Worm (Caenorhabditis elegans) whole organism, L1 larva: ENCODE measurements around the gene vhp-1.

Experiments used
- C04F5.9 ChIP-seq: sonication (generic microtip); optimal IDR thresholded peaks from 2 replicates; lab custom pipeline; 2016; ENCODE audit warnings: missing genetic modification characterization, missing compliant biosample characterization
- C16A3.4 ChIP-seq: fragments of 150-350 bp; optimal IDR thresholded peaks from 2 replicates; lab custom pipeline; 2014; ENCODE audit warnings: missing biosample characterization, missing genetic modification characterization
- aha-1 ChIP-seq: fragments of 150-350 bp; optimal IDR thresholded peaks from 2 replicates; lab custom pipeline; 2014; ENCODE audit warnings: missing biosample characterization, missing genetic modification characterization
- aly-2 ChIP-seq: fragments of 150-350 bp; optimal IDR thresholded peaks from 2 replicates; lab custom pipeline; 2014; ENCODE audit warnings: missing biosample characterization, missing genetic modification characterization
- blmp-1 ChIP-seq: fragments of 150-350 bp; optimal IDR thresholded peaks from 2 replicates; lab custom pipeline; 2014; ENCODE audit warnings: missing biosample characterization, missing genetic modification characterization
- ceh-88 ChIP-seq: fragments of 200-800 bp; sonication (Bioruptor generic); IDR thresholded peaks from 2 replicates; pipeline ENCODE4 v1.3.6; 2022; ENCODE audit warnings: missing genetic modification characterization, missing compliant biosample characterization
- ces-1 ChIP-seq: fragments of 150-350 bp; optimal IDR thresholded peaks from 2 replicates; lab custom pipeline; 2014; ENCODE audit warnings: missing biosample characterization, missing genetic modification reagents, missing genetic modification characterization
- dpl-1 ChIP-seq, 3 experiments: fragments of 150-350 bp in 2 of 3; sonication (generic microtip) in 1 of 3; optimal IDR thresholded peaks; 2 replicates each; lab custom pipeline; 2014 to 2017; ENCODE audit warnings: missing biosample characterization in 3 of 3, missing genetic modification characterization in 3 of 3, missing genetic modification reagents in 3 of 3
- dsc-1 ChIP-seq: sonication (generic microtip); optimal IDR thresholded peaks from 2 replicates; lab custom pipeline; 2016; ENCODE audit warnings: mild to moderate bottlenecking, missing genetic modification characterization, missing compliant biosample characterization
- efl-1 ChIP-seq, 4 experiments: fragments of 150-350 bp; optimal IDR thresholded peaks in 3 of 4; peaks in 1 of 4; 1 replicate in 1 of 4; 2 replicates in 3 of 4; lab custom pipeline; 2014; ENCODE audit warnings: missing biosample characterization in 2 of 4, missing genetic modification characterization in 2 of 4, missing genetic modification reagents in 2 of 4
- egl-13 ChIP-seq: sonication (generic microtip); optimal IDR thresholded peaks from 2 replicates; lab custom pipeline; 2016; ENCODE audit warnings: missing genotype, missing genetic modification reagents, missing genetic modification characterization, missing compliant biosample characterization
- elt-2 ChIP-seq: sonication (generic microtip); optimal IDR thresholded peaks from 2 replicates; lab custom pipeline; 2016; ENCODE audit warnings: missing genetic modification characterization, mild to moderate bottlenecking, inconsistent platforms, missing compliant biosample characterization, missing genetic modification reagents
- fkh-10 ChIP-seq: sonication (generic microtip); optimal IDR thresholded peaks from 2 replicates; lab custom pipeline; 2017; ENCODE audit warnings: missing biosample characterization, missing genetic modification reagents, missing genetic modification characterization
- fkh-4 ChIP-seq: sonication (generic microtip); optimal IDR thresholded peaks from 2 replicates; lab custom pipeline; 2016; ENCODE audit warnings: missing compliant biosample characterization, missing genetic modification characterization, borderline replicate concordance
- fkh-8 ChIP-seq: sonication (generic microtip); optimal IDR thresholded peaks from 2 replicates; lab custom pipeline; 2016; ENCODE audit warnings: mild to moderate bottlenecking, missing genetic modification characterization, missing compliant biosample characterization
- fos-1 ChIP-seq: fragments of 150-350 bp; optimal IDR thresholded peaks from 2 replicates; lab custom pipeline; 2014; ENCODE audit warnings: missing biosample characterization, missing genetic modification characterization
- grh-1 ChIP-seq: fragments of 200-800 bp; sonication (Bioruptor generic); IDR thresholded peaks from 2 replicates; pipeline ENCODE4 v1.3.6; 2022; ENCODE audit warnings: missing genetic modification reagents, missing genetic modification characterization, missing compliant biosample characterization
- hlh-4 ChIP-seq: sonication (generic microtip); optimal IDR thresholded peaks from 2 replicates; lab custom pipeline; 2016; ENCODE audit warnings: mild to moderate bottlenecking, missing genetic modification characterization, missing compliant biosample characterization
- hpl-2 ChIP-seq: fragments of 150-350 bp; optimal IDR thresholded peaks from 2 replicates; lab custom pipeline; 2014; ENCODE audit warnings: missing biosample characterization, missing genetic modification reagents, missing genetic modification characterization
- irx-1 ChIP-seq: sonication (generic microtip); optimal IDR thresholded peaks from 2 replicates; lab custom pipeline; 2016; ENCODE audit warnings: missing genetic modification characterization, missing compliant biosample characterization
- isw-1 ChIP-seq: fragments of 200-800 bp; sonication (Bioruptor generic); IDR thresholded peaks from 2 replicates; pipeline ENCODE4 v1.3.6; 2022; ENCODE audit warnings: missing genetic modification characterization, missing compliant biosample characterization
- jun-1 ChIP-seq: fragments of 150-350 bp; optimal IDR thresholded peaks from 2 replicates; lab custom pipeline; 2014; ENCODE audit warnings: missing biosample characterization, missing genetic modification reagents, missing genetic modification characterization
- lin-13 ChIP-seq: fragments of 150-350 bp; optimal IDR thresholded peaks from 2 replicates; lab custom pipeline; 2014; ENCODE audit warnings: missing biosample characterization, missing genetic modification reagents, missing genetic modification characterization
- lin-14 ChIP-seq: fragments of 200-800 bp; sonication (Bioruptor generic); optimal IDR thresholded peaks from 2 replicates; lab custom pipeline; 2018; ENCODE audit warnings: mild to moderate bottlenecking, missing genetic modification characterization, moderate library complexity, missing compliant biosample characterization
- lin-15B ChIP-seq: fragments of 150-350 bp; sonication (generic microtip); optimal IDR thresholded peaks from 3 replicates; lab custom pipeline; 2014; ENCODE audit warnings: missing biosample characterization, missing genetic modification characterization
- lsy-2 ChIP-seq, 2 experiments: fragments of 150-350 bp; optimal IDR thresholded peaks; 2 replicates each; lab custom pipeline; 2014; ENCODE audit warnings: missing biosample characterization in 2 of 2, missing genetic modification characterization in 2 of 2
- mdl-1 ChIP-seq, 2 experiments: fragments of 150-350 bp; optimal IDR thresholded peaks; 2 replicates each; lab custom pipeline; 2014 to 2017; ENCODE audit warnings: missing biosample characterization in 2 of 2, missing genetic modification characterization in 2 of 2, inconsistent platforms in 1 of 2
- mef-2 ChIP-seq: fragments of 150-350 bp; optimal IDR thresholded peaks from 2 replicates; lab custom pipeline; 2014; ENCODE audit warnings: missing biosample characterization, missing genetic modification characterization
- mep-1 ChIP-seq: fragments of 150-350 bp; optimal IDR thresholded peaks from 2 replicates; lab custom pipeline; 2014; ENCODE audit warnings: missing biosample characterization, missing genetic modification characterization
- nhr-11 ChIP-seq: fragments of 150-350 bp; optimal IDR thresholded peaks from 2 replicates; lab custom pipeline; 2014; ENCODE audit warnings: missing biosample characterization, missing genetic modification characterization
- nhr-12 ChIP-seq: sonication (generic microtip); optimal IDR thresholded peaks from 2 replicates; lab custom pipeline; 2017; ENCODE audit warnings: missing biosample characterization, missing genetic modification characterization
- nhr-20 ChIP-seq: sonication (generic microtip); optimal IDR thresholded peaks from 2 replicates; lab custom pipeline; 2016; ENCODE audit warnings: mild to moderate bottlenecking, missing genetic modification characterization, missing compliant biosample characterization
- nhr-237 ChIP-seq: fragments of 150-350 bp; optimal IDR thresholded peaks from 2 replicates; lab custom pipeline; 2014; ENCODE audit warnings: missing biosample characterization, missing genetic modification characterization
- nhr-28 ChIP-seq: fragments of 150-350 bp; optimal IDR thresholded peaks from 2 replicates; lab custom pipeline; 2014; ENCODE audit warnings: missing biosample characterization, missing genetic modification characterization
- nhr-47 ChIP-seq: sonication (generic microtip); optimal IDR thresholded peaks from 2 replicates; lab custom pipeline; 2016; ENCODE audit warnings: mild to moderate bottlenecking, missing genetic modification characterization, moderate library complexity, missing compliant biosample characterization
- nhr-71 ChIP-seq: sonication (generic microtip); optimal IDR thresholded peaks from 2 replicates; lab custom pipeline; 2016; ENCODE audit warnings: mild to moderate bottlenecking, missing genetic modification characterization, moderate library complexity, missing compliant biosample characterization
- nhr-76 ChIP-seq: sonication (generic microtip); optimal IDR thresholded peaks from 2 replicates; lab custom pipeline; 2017; ENCODE audit warnings: missing biosample characterization, missing genetic modification characterization
- nhr-85 ChIP-seq: sonication (generic microtip); peaks from one replicate; lab custom pipeline; 2016; ENCODE audit warnings: missing genetic modification characterization, inconsistent platforms, missing compliant biosample characterization
- pax-3 ChIP-seq: fragments of 200-800 bp; sonication (Bioruptor generic); optimal IDR thresholded peaks from 2 replicates; lab custom pipeline; 2018; ENCODE audit warnings: mild to moderate bottlenecking, missing genetic modification characterization, moderate library complexity, missing compliant biosample characterization
- pqm-1 ChIP-seq: sonication (generic microtip); optimal IDR thresholded peaks from 3 replicates; lab custom pipeline; 2017; ENCODE audit warnings: missing biosample characterization, missing genetic modification characterization
- sox-4 ChIP-seq: sonication (generic microtip); optimal IDR thresholded peaks from 2 replicates; lab custom pipeline; 2016; ENCODE audit warnings: missing genetic modification characterization, missing compliant biosample characterization
- sup-37 ChIP-seq: fragments of 200-800 bp; sonication (Bioruptor generic); optimal IDR thresholded peaks from 2 replicates; lab custom pipeline; 2018; ENCODE audit warnings: mild to moderate bottlenecking, missing genetic modification characterization, missing compliant biosample characterization
- swsn-7 ChIP-seq: sonication (generic microtip); optimal IDR thresholded peaks from 2 replicates; lab custom pipeline; 2016; ENCODE audit warnings: missing genetic modification characterization, missing compliant biosample characterization
- tbx-2 ChIP-seq: sonication (generic microtip); optimal IDR thresholded peaks from 2 replicates; lab custom pipeline; 2016; ENCODE audit warnings: missing genetic modification characterization, missing compliant biosample characterization
- unc-30 ChIP-seq: sonication (generic microtip); optimal IDR thresholded peaks from 2 replicates; lab custom pipeline; 2017; ENCODE audit warnings: missing biosample characterization, missing genetic modification characterization
- unc-62 ChIP-seq: fragments of 150-350 bp; optimal IDR thresholded peaks from 2 replicates; lab custom pipeline; 2014; ENCODE audit warnings: missing biosample characterization, missing genetic modification reagents, missing genetic modification characterization
- unc-86 ChIP-seq: sonication (generic microtip); optimal IDR thresholded peaks from 2 replicates; lab custom pipeline; 2016; ENCODE audit warnings: missing genetic modification characterization, missing compliant biosample characterization
- unc-98 ChIP-seq: fragments of 200-800 bp; sonication (Bioruptor generic); IDR thresholded peaks from 2 replicates; pipeline ENCODE4 v1.3.6; 2022; ENCODE audit warnings: missing genetic modification characterization, missing compliant biosample characterization
- vab-15 ChIP-seq: sonication (generic microtip); optimal IDR thresholded peaks from 2 replicates; lab custom pipeline; 2017; ENCODE audit warnings: missing genotype, mild to moderate bottlenecking, missing genetic modification characterization, missing compliant biosample characterization
- zip-4 ChIP-seq: fragments of 200-800 bp; sonication (Bioruptor generic); optimal IDR thresholded peaks from 2 replicates; lab custom pipeline; 2018; ENCODE audit warnings: mild to moderate bottlenecking, missing genetic modification characterization, moderate library complexity, missing compliant biosample characterization
- ztf-4 ChIP-seq: fragments of 150-350 bp; optimal IDR thresholded peaks from 2 replicates; lab custom pipeline; 2014; ENCODE audit warnings: missing biosample characterization, missing genetic modification characterization

Gene vhp-1

ce11 chrII:5328912-5329311, 5.8 kb downstream of the vhp-1 start:
- TF ChIP-seq nhr-47 (tag; lab: Kevin White, UChicago): peak; percentile 60
- TF ChIP-seq fkh-8 (tag; lab: Kevin White, UChicago): peak; percentile 84
- no peak for TF ChIP-seq efl-1 (optimal IDR thresholded peaks at IDR 0.05; lab: Kevin White, UChicago)
- TF ChIP-seq efl-1 (GFP tag; optimal IDR thresholded peaks at IDR 0.05 in 1 of 2; lab: Kevin White, UChicago): peak in 1 of 2 experiments; percentile 36
- peak; percentile 70 for TF ChIP-seq pax-3
- no peak for TF ChIP-seq sup-37 (GFP tag; lab: Kevin White, UChicago)
- no peak for TF ChIP-seq fkh-4 (tag; lab: Kevin White, UChicago)
- TF ChIP-seq lsy-2 (tag; optimal IDR thresholded peaks at IDR 0.05; lab: Kevin White, UChicago): peak in 1 of 2 experiments; percentile 10
- no peak for TF ChIP-seq dpl-1 (GFP tag; optimal IDR thresholded peaks at IDR 0.05; lab: Kevin White, UChicago)
- TF ChIP-seq nhr-71 (tag; lab: Kevin White, UChicago): peak; percentile 75
- peak; percentile 2 for TF ChIP-seq swsn-7
- TF ChIP-seq sox-4 (tag; lab: Kevin White, UChicago): peak; percentile 1
- TF ChIP-seq irx-1 (tag; lab: Kevin White, UChicago): no peak
- no peak for TF ChIP-seq nhr-20 (tag; lab: Kevin White, UChicago)
- TF ChIP-seq tbx-2: no peak
- TF ChIP-seq zip-4 (GFP tag; lab: Kevin White, UChicago): no peak
- TF ChIP-seq nhr-76 (tag; lab: Kevin White, UChicago): no peak
- peak; percentile 41 for TF ChIP-seq nhr-11 (tag; lab: Kevin White, UChicago)
- TF ChIP-seq mef-2 (tag; lab: Kevin White, UChicago): no peak
- TF ChIP-seq mep-1 (tag; lab: Kevin White, UChicago): peak; percentile 27
- TF ChIP-seq egl-13: peak; percentile 39
- no peak for TF ChIP-seq ces-1 (GFP tag; lab: Kevin White, UChicago)
- TF ChIP-seq nhr-85 (tag; lab: Kevin White, UChicago): no peak
- TF ChIP-seq unc-98: no peak
- no peak for TF ChIP-seq hpl-2 (GFP tag; lab: Kevin White, UChicago)
- TF ChIP-seq unc-30 (tag; lab: Kevin White, UChicago): no peak
- peak; percentile 54 for TF ChIP-seq lin-14
- no peak for TF ChIP-seq vab-15 (tag; lab: Kevin White, UChicago)
- no peak for TF ChIP-seq lin-13 (GFP tag; lab: Kevin White, UChicago)
- no peak for TF ChIP-seq blmp-1 (tag; lab: Kevin White, UChicago)
- TF ChIP-seq pqm-1: no peak
- peak; percentile 89 for TF ChIP-seq dsc-1
- TF ChIP-seq ztf-4 (tag; lab: Kevin White, UChicago): peak; percentile 12
- no peak for TF ChIP-seq nhr-12
- no peak for TF ChIP-seq grh-1 (GFP tag; lab: Robert Waterston, UW)
- no peak for TF ChIP-seq mdl-1 (tag; optimal IDR thresholded peaks at IDR 0.05; lab: Kevin White, UChicago)
- peak; percentile 9 for TF ChIP-seq hlh-4 (tag; lab: Kevin White, UChicago)
- TF ChIP-seq unc-86 (tag; lab: Kevin White, UChicago): no peak

- TF ChIP-seq nhr-237 (tag; lab: Kevin White, UChicago) (peak; percentile 75), unc-30 (tag; lab: Kevin White, UChicago) (no peak), dsc-1 (peak; percentile 86), sup-37 (GFP tag; lab: Kevin White, UChicago) (peak; percentile 15), elt-2 (tag; lab: Kevin White, UChicago) (peak; percentile 89), fkh-10 (GFP tag; lab: Kevin White, UChicago) (no peak), C04F5.9 (tag; lab: Kevin White, UChicago) (peak; percentile 36), irx-1 (tag; lab: Kevin White, UChicago) (peak; percentile 79), hpl-2 (GFP tag; lab: Kevin White, UChicago) (no peak), lsy-2 (tag; optimal IDR thresholded peaks at IDR 0.05; lab: Kevin White, UChicago) (peak; percentile 75 to 87), aly-2 (tag; lab: Kevin White, UChicago) (no peak), nhr-76 (tag; lab: Kevin White, UChicago) (no peak), nhr-12 (no peak), aha-1 (tag; lab: Kevin White, UChicago) (no peak), unc-62 (GFP tag; lab: Kevin White, UChicago) (no peak), vab-15 (tag; lab: Kevin White, UChicago) (no peak), nhr-28 (no peak), unc-86 (tag; lab: Kevin White, UChicago) (peak; percentile 57), lin-14 (peak; percentile 94), nhr-71 (tag; lab: Kevin White, UChicago) (peak; percentile 96), ceh-88 (0 out of 2 replicates have a peak, but pooled peaks have one; percentile 16), isw-1 (GFP tag; lab: Robert Waterston, UW) (peak; percentile 36; the same call in 1 of the 2 replicates), C16A3.4 (tag; lab: Kevin White, UChicago) (peak; percentile 79), fos-1 (tag; lab: Kevin White, UChicago) (peak; percentile 82), jun-1 (tag; lab: Kevin White, UChicago) (peak; percentile 83), lin-15B (tag; lab: Kevin White, UChicago) (no peak)
Observed at ce11 chrII:5330206-5330686, 7.2 kb downstream of the vhp-1 start.
